Fruit fly (Drosophila melanogaster): ENCODE measurements around the gene CG34133.

CG34133 gene

dm6 chr3R:29869350-29869688 lies at the start of gene CG34133:
TSS of gene CG34133 (plus strand) at chr3R:29869365.
- TF ChIP-seq Eip93F (GFP tag; optimal IDR thresholded peaks at IDR 0.05) (no peak), Eip78C (GFP tag) (peak; percentile 46)

- peak; percentile 29; the same call in 1 of the 3 replicates for TF ChIP-seq CG8119 (GFP tag; IDR thresholded peaks at IDR 0.05)
- TF ChIP-seq CG32006 (GFP tag; optimal IDR thresholded peaks at IDR 0.05) = no peak
- no peak for TF ChIP-seq CG8632 (GFP tag; optimal IDR thresholded peaks at IDR 0.05)
- peak; percentile 26 for TF ChIP-seq Eip78C (GFP tag)
- no peak for TF ChIP-seq eg (GFP tag; IDR thresholded peaks at IDR 0.05)
- no peak for TF ChIP-seq CG10669 (GFP tag; optimal IDR thresholded peaks at IDR 0.05)
These were observed 39.9 kb upstream of the CG34133 start for dm6 chr3R:29829228-29829786.

dm6 chr3R:29830925-29831324 lies 38.2 kb upstream of the CG34133 start:
- TF ChIP-seq fkh (GFP tag; optimal IDR thresholded peaks at IDR 0.05) (peak; percentile 84), Sox14 (GFP tag; optimal IDR thresholded peaks at IDR 0.05) (no peak), Eip78C (GFP tag) (peak; percentile 37)

- TF ChIP-seq Sox14 (GFP tag; optimal IDR thresholded peaks at IDR 0.05) (peak; percentile 1), esn (GFP tag; optimal IDR thresholded peaks at IDR 0.05) (peak; percentile 16), CG10631 (GFP tag; optimal IDR thresholded peaks at IDR 0.05) (peak; percentile 1), CG1621 (tag; optimal IDR thresholded peaks at IDR 0.05) (peak; percentile 30), CG11762 (GFP tag; optimal IDR thresholded peaks at IDR 0.05; ENCODE audit: insufficient read depth) (no peak), Eip78C (GFP tag) (no peak)
These were observed 34.1 kb upstream of the CG34133 start, which contains the start of gene Atg16 for dm6 chr3R:29834759-29835709. TSS of gene Atg16 (minus strand) at chr3R:29835101.

dm6 chr3R:29835710-29836049 lies 33.5 kb upstream of the CG34133 start, which contains the start of gene Prtl99C:
TSS of gene Prtl99C (plus strand) at chr3R:29835950.
- TF ChIP-seq CG8632 (GFP tag; optimal IDR thresholded peaks at IDR 0.05) (no peak), CG34406 (GFP tag; optimal IDR thresholded peaks at IDR 0.05) (no peak), CG15336 (GFP tag; IDR thresholded peaks at IDR 0.05) (no peak), Ets21C (GFP tag; optimal IDR thresholded peaks at IDR 0.05) (no peak), salr (GFP tag; optimal IDR thresholded peaks at IDR 0.05) (no peak), CG16779 (tag; optimal IDR thresholded peaks at IDR 0.05) (no peak), CG4318 (GFP tag; optimal IDR thresholded peaks at IDR 0.05) (no peak), Sox14 (GFP tag; optimal IDR thresholded peaks at IDR 0.05) (no peak), svp (GFP tag) (no peak), Hr4 (GFP tag; optimal IDR thresholded peaks at IDR 0.05) (no peak), dsx (GFP tag; optimal IDR thresholded peaks at IDR 0.05; ENCODE audit: poor library complexity, severe bottlenecking) (no peak), OdsH (GFP tag; optimal IDR thresholded peaks at IDR 0.05) (no peak), eg (GFP tag; IDR thresholded peaks at IDR 0.05) (no peak)

- TF ChIP-seq CG6163 (GFP tag; IDR thresholded peaks at IDR 0.05) (no peak), Sox14 (GFP tag; optimal IDR thresholded peaks at IDR 0.05) (no peak), fd59A (GFP tag; optimal IDR thresholded peaks at IDR 0.05) (no peak), CG3032 (tag; optimal IDR thresholded peaks at IDR 0.05) (no peak), CG11294 (GFP tag; IDR thresholded peaks at IDR 0.05) (no peak), lz (GFP tag; optimal IDR thresholded peaks at IDR 0.05) (no peak), Eip75B (GFP tag; optimal IDR thresholded peaks at IDR 0.05) (no peak), Ets96B (tag; optimal IDR thresholded peaks at IDR 0.05) (no peak), CG8319 (GFP tag; optimal IDR thresholded peaks at IDR 0.05) (no peak), eg (GFP tag; IDR thresholded peaks at IDR 0.05) (no peak), Sox15 (GFP tag; optimal IDR thresholded peaks at IDR 0.05) (no peak), acj6 (GFP tag; optimal IDR thresholded peaks at IDR 0.05) (no peak), CG16779 (tag; optimal IDR thresholded peaks at IDR 0.05) (no peak), CG6854 (GFP tag; optimal IDR thresholded peaks at IDR 0.05) (no peak), CG8632 (GFP tag; optimal IDR thresholded peaks at IDR 0.05) (no peak), Gug (GFP tag; IDR thresholded peaks at IDR 0.05) (no peak), Eip78C (GFP tag) (no peak), svp (GFP tag) (no peak), salr (GFP tag; optimal IDR thresholded peaks at IDR 0.05) (no peak), OdsH (GFP tag; optimal IDR thresholded peaks at IDR 0.05) (no peak)
These were observed 33.0 kb upstream of the CG34133 start, which contains the start of gene CG42592 for dm6 chr3R:29836188-29836587. TSS of gene CG42592 (minus strand) at chr3R:29836288.
